Fruit fly (Drosophila melanogaster): Measurements from ENCODE around the gene tacc.
A peak's percentile ranks its signal among the peaks of the same experiment; 100 is the strongest.

The tacc gene

dm6 chr3R:4775371-4775770, 26.5 kb upstream of the tacc start (continued):
- TF ChIP-seq CrebB (tag; optimal IDR thresholded peaks at IDR 0.05): no peak
- no peak for TF ChIP-seq otp (GFP tag; IDR thresholded peaks at IDR 0.05)
- peak; percentile 44 for TF ChIP-seq CG13775 (GFP tag; optimal IDR thresholded peaks at IDR 0.05)
- peak; percentile 11 for TF ChIP-seq Dek (tag; optimal IDR thresholded peaks at IDR 0.05)
- no peak for TF ChIP-seq CG5953 (GFP tag; IDR thresholded peaks at IDR 0.05)
- TF ChIP-seq emc (GFP tag; optimal IDR thresholded peaks at IDR 0.05): no peak
- no peak for TF ChIP-seq rib (GFP tag; IDR thresholded peaks at IDR 0.05)
- no peak for TF ChIP-seq gsb (GFP tag; IDR thresholded peaks at IDR 0.05)
- peak; percentile 32; the same call in 1 of the 2 replicates for TF ChIP-seq lmd (GFP tag; IDR thresholded peaks at IDR 0.05)
- TF ChIP-seq CG13424 (tag; optimal IDR thresholded peaks at IDR 0.05): peak; percentile 49
- TF ChIP-seq Atf3 (GFP tag; optimal IDR thresholded peaks at IDR 0.05): no peak
- TF ChIP-seq CG14014 (GFP tag; IDR thresholded peaks at IDR 0.05): no peak
- TF ChIP-seq D19A (tag; optimal IDR thresholded peaks at IDR 0.05): peak; percentile 3
- TF ChIP-seq CG12769 (tag; optimal IDR thresholded peaks at IDR 0.05): peak; percentile 48
- no peak for TF ChIP-seq aop (GFP tag; IDR thresholded peaks at IDR 0.05)
- TF ChIP-seq CG15073 (GFP tag; optimal IDR thresholded peaks at IDR 0.05): no peak
- no peak for TF ChIP-seq CG10431 (GFP tag; optimal IDR thresholded peaks at IDR 0.05)
- TF ChIP-seq p53 (GFP tag; optimal IDR thresholded peaks at IDR 0.05): no peak
- TF ChIP-seq CG42726 (GFP tag; IDR thresholded peaks at IDR 0.05; ENCODE audit: partially characterized antibody): no peak
- TF ChIP-seq trh (GFP tag; optimal IDR thresholded peaks at IDR 0.05): no peak
- no peak for TF ChIP-seq CG15601 (tag; optimal IDR thresholded peaks at IDR 0.05)
- no peak for TF ChIP-seq CG15479 (GFP tag; optimal IDR thresholded peaks at IDR 0.05)
- no peak; the same call in 2 of the 3 replicates for TF ChIP-seq knrl (GFP tag; IDR thresholded peaks at IDR 0.05; ENCODE audit: partially characterized antibody)
- TF ChIP-seq CG11085 (GFP tag; IDR thresholded peaks at IDR 0.05): no peak
- TF ChIP-seq grn (GFP tag; optimal IDR thresholded peaks at IDR 0.05): no peak
- TF ChIP-seq pzg (GFP tag; optimal IDR thresholded peaks at IDR 0.05): peak; percentile 72
- TF ChIP-seq Bgb (GFP tag; IDR thresholded peaks at IDR 0.05; ENCODE audit: partially characterized antibody): peak; percentile 23; the same call in 1 of the 2 replicates
- no peak for TF ChIP-seq Gug (GFP tag; IDR thresholded peaks at IDR 0.05)
- peak; percentile 55 for TF ChIP-seq CG17361 (GFP tag; IDR thresholded peaks at IDR 0.05)
- no peak for TF ChIP-seq ac (GFP tag; optimal IDR thresholded peaks at IDR 0.05)
- TF ChIP-seq cg (GFP tag; optimal IDR thresholded peaks at IDR 0.05): no peak
- TF ChIP-seq zen (tag; optimal IDR thresholded peaks at IDR 0.05): peak; percentile 34
- no peak for TF ChIP-seq Hand (GFP tag; optimal IDR thresholded peaks at IDR 0.05)
- TF ChIP-seq CG2116 (GFP tag; optimal IDR thresholded peaks at IDR 0.05): peak; percentile 35

- TF ChIP-seq NfI (GFP tag; optimal IDR thresholded peaks at IDR 0.05): no peak
- no peak for TF ChIP-seq shn (GFP tag; optimal IDR thresholded peaks at IDR 0.05)
- TF ChIP-seq disco-r (GFP tag; optimal IDR thresholded peaks at IDR 0.05): no peak
- no peak for TF ChIP-seq CG7786 (GFP tag; optimal IDR thresholded peaks at IDR 0.05)
- TF ChIP-seq gsb-n (tag; optimal IDR thresholded peaks at IDR 0.05): no peak
- no peak for TF ChIP-seq chn (GFP tag; optimal IDR thresholded peaks at IDR 0.05)
- TF ChIP-seq CG11504 (tag; optimal IDR thresholded peaks at IDR 0.05): no peak
- TF ChIP-seq cg (GFP tag; optimal IDR thresholded peaks at IDR 0.05): no peak
- no peak for TF ChIP-seq Side (GFP tag; optimal IDR thresholded peaks at IDR 0.05)
- no peak for TF ChIP-seq CG10267 (tag; optimal IDR thresholded peaks at IDR 0.05)
- no peak for TF ChIP-seq CG9797 (GFP tag; optimal IDR thresholded peaks at IDR 0.05)
- no peak for TF ChIP-seq slp2 (GFP tag; optimal IDR thresholded peaks at IDR 0.05)
- TF ChIP-seq Bteb2 (GFP tag; optimal IDR thresholded peaks at IDR 0.05): no peak
- no peak for TF ChIP-seq CG43689 (GFP tag; IDR thresholded peaks at IDR 0.05)
- TF ChIP-seq lmd (GFP tag; IDR thresholded peaks at IDR 0.05): no peak
- no peak for TF ChIP-seq CG18262 (tag; optimal IDR thresholded peaks at IDR 0.05)
- no peak for TF ChIP-seq CG11695 (GFP tag; IDR thresholded peaks at IDR 0.05)
- TF ChIP-seq CG32532 (GFP tag; IDR thresholded peaks at IDR 0.05): no peak
- no peak for TF ChIP-seq grau (tag; optimal IDR thresholded peaks at IDR 0.05)
- TF ChIP-seq CG10431 (GFP tag; optimal IDR thresholded peaks at IDR 0.05): no peak
Measured at dm6 chr3R:4774953-4775352, 26.1 kb upstream of the tacc start, which contains the start of gene CG44088. CG44088 (minus strand) TSS chr3R:4775053.

Data from whole organism, embryonic.